Worm (Caenorhabditis elegans) whole organism, L4 larva: ENCODE data around the gene hil-4.
A peak's percentile ranks its signal among the peaks of the same experiment; 100 is the strongest.

Source experiments
- D1046.2 ChIP-seq: fragments of 200-800 bp; sonication (Bioruptor generic); IDR thresholded peaks from 2 replicates; pipeline ENCODE4 v1.3.6; 2022; ENCODE audit warnings: missing genetic modification characterization, missing compliant biosample characterization
- ZK337.2 ChIP-seq: fragments of 200-800 bp; sonication (Bioruptor generic); IDR thresholded peaks from 2 replicates; pipeline ENCODE4 v1.3.6; 2022; ENCODE audit warnings: missing genetic modification reagents, missing genetic modification characterization, missing compliant biosample characterization
- aha-1 ChIP-seq: fragments of 150-350 bp; peaks from one replicate; lab custom pipeline; 2014; ENCODE audit warnings: missing biosample characterization, missing genetic modification characterization
- ceh-20 ChIP-seq: fragments of 200-800 bp; sonication (Bioruptor generic); IDR thresholded peaks from 2 replicates; pipeline ENCODE4 v1.3.6; 2022; ENCODE audit warnings: missing genetic modification reagents, missing genetic modification characterization, missing compliant biosample characterization
- ceh-32 ChIP-seq: sonication (generic microtip); optimal IDR thresholded peaks from 2 replicates; lab custom pipeline; 2016; ENCODE audit warnings: mild to moderate bottlenecking, missing genetic modification characterization, missing compliant biosample characterization; ENCODE audit not compliant: poor library complexity
- ceh-44 ChIP-seq: fragments of 200-800 bp; sonication (Bioruptor generic); IDR thresholded peaks from 2 replicates; pipeline ENCODE4 v1.3.6; 2022; ENCODE audit warnings: missing genetic modification reagents, missing genetic modification characterization, missing compliant biosample characterization
- daf-12 ChIP-seq: fragments of 150-350 bp; optimal IDR thresholded peaks from 2 replicates; lab custom pipeline; 2014; ENCODE audit warnings: missing biosample characterization, missing genetic modification reagents, missing genetic modification characterization
- dmd-6 ChIP-seq: fragments of 200-800 bp; sonication (Bioruptor generic); IDR thresholded peaks from 2 replicates; pipeline ENCODE4 v1.3.6; 2022; ENCODE audit warnings: missing genetic modification reagents, missing genetic modification characterization, missing compliant biosample characterization
- dpl-1 ChIP-seq: fragments of 150-350 bp; optimal IDR thresholded peaks from 2 replicates; lab custom pipeline; 2014; ENCODE audit warnings: missing biosample characterization, missing genetic modification reagents, missing genetic modification characterization
- egl-27 ChIP-seq: sonication (generic microtip); optimal IDR thresholded peaks from 3 replicates; lab custom pipeline; 2017; ENCODE audit warnings: missing biosample characterization, missing genetic modification reagents, missing genetic modification characterization
- gei-8 ChIP-seq: fragments of 200-800 bp; sonication (Bioruptor generic); optimal IDR thresholded peaks from 2 replicates; lab custom pipeline; 2018; ENCODE audit warnings: mild to moderate bottlenecking, missing genetic modification characterization, missing compliant biosample characterization
- hif-1 ChIP-seq, 2 experiments: sonication (generic microtip); optimal IDR thresholded peaks; 2 replicates each; lab custom pipeline; 2016 to 2017; ENCODE audit warnings: missing compliant biosample characterization in 2 of 2, missing genetic modification characterization in 2 of 2, missing genetic modification reagents in 2 of 2, missing genotype in 2 of 2, mild to moderate bottlenecking in 1 of 2
- hlh-11 ChIP-seq: fragments of 200-800 bp; sonication (Bioruptor generic); optimal IDR thresholded peaks from 2 replicates; lab custom pipeline; 2018; ENCODE audit warnings: mild to moderate bottlenecking, missing genetic modification characterization, missing compliant biosample characterization
- hlh-30 ChIP-seq: sonication (generic microtip); optimal IDR thresholded peaks from 2 replicates; lab custom pipeline; 2017; ENCODE audit warnings: antibody characterized with exemption, mild to moderate bottlenecking, missing genetic modification characterization, missing compliant biosample characterization; ENCODE audit not compliant: insufficient read depth
- jun-1 ChIP-seq: fragments of 150-350 bp; optimal IDR thresholded peaks from 2 replicates; lab custom pipeline; 2014; ENCODE audit warnings: missing biosample characterization, missing genetic modification reagents, missing genetic modification characterization
- lin-38 ChIP-seq: fragments of 200-800 bp; sonication (Bioruptor generic); IDR thresholded peaks from 2 replicates; pipeline ENCODE4 v1.3.6; 2022; ENCODE audit warnings: missing genetic modification reagents, missing genetic modification characterization, missing compliant biosample characterization
- madf-9 ChIP-seq: fragments of 200-800 bp; sonication (Bioruptor generic); conservative IDR thresholded peaks from 2 replicates; pipeline ENCODE4 v1.3.6; 2022; ENCODE audit warnings: missing genetic modification reagents, missing genetic modification characterization, missing compliant biosample characterization
- mdt-29 ChIP-seq: fragments of 200-800 bp; sonication (Bioruptor generic); IDR thresholded peaks from 2 replicates; pipeline ENCODE4 v1.3.6; 2022; ENCODE audit warnings: missing genetic modification reagents, missing genetic modification characterization, missing compliant biosample characterization
- mxl-2 ChIP-seq: fragments of 200-800 bp; sonication (Bioruptor generic); conservative IDR thresholded peaks from 2 replicates; pipeline ENCODE4 v1.3.6; 2022; ENCODE audit warnings: missing genetic modification reagents, missing genetic modification characterization, missing compliant biosample characterization
- nhr-102 ChIP-seq: sonication (generic microtip); optimal IDR thresholded peaks from 2 replicates; lab custom pipeline; 2016; ENCODE audit warnings: mild to moderate bottlenecking, missing genetic modification characterization, moderate library complexity, missing compliant biosample characterization
- nhr-111 ChIP-seq: fragments of 200-800 bp; sonication (Bioruptor generic); optimal IDR thresholded peaks from 2 replicates; lab custom pipeline; 2018; ENCODE audit warnings: mild to moderate bottlenecking, missing genetic modification characterization, missing compliant biosample characterization
- nhr-237 ChIP-seq: sonication (generic microtip); optimal IDR thresholded peaks from 2 replicates; lab custom pipeline; 2017; ENCODE audit warnings: missing biosample characterization, missing genetic modification characterization
- nhr-28 ChIP-seq: fragments of 150-350 bp; optimal IDR thresholded peaks from 2 replicates; lab custom pipeline; 2014; ENCODE audit warnings: missing biosample characterization, missing genetic modification characterization
- nhr-41 ChIP-seq: fragments of 200-800 bp; sonication (Bioruptor generic); IDR thresholded peaks from 2 replicates; pipeline ENCODE4 v1.3.6; 2022; ENCODE audit warnings: missing genetic modification reagents, missing genetic modification characterization, missing compliant biosample characterization
- nhr-77 ChIP-seq: fragments of 150-350 bp; optimal IDR thresholded peaks from 2 replicates; lab custom pipeline; 2014; ENCODE audit warnings: missing biosample characterization, missing genetic modification characterization
- php-3 ChIP-seq: fragments of 200-800 bp; sonication (Bioruptor generic); IDR thresholded peaks from 2 replicates; pipeline ENCODE4 v1.3.6; 2022; ENCODE audit warnings: missing genetic modification reagents, missing genetic modification characterization, missing compliant biosample characterization
- pqm-1 ChIP-seq: sonication (generic microtip); optimal IDR thresholded peaks from 2 replicates; lab custom pipeline; 2017; ENCODE audit warnings: missing biosample characterization, missing genetic modification characterization
- rbr-2 ChIP-seq: sonication (generic microtip); optimal IDR thresholded peaks from 2 replicates; lab custom pipeline; 2016; ENCODE audit warnings: missing genotype, missing genetic modification characterization, missing compliant biosample characterization
- snpc-4 ChIP-seq: fragments of 150-350 bp; optimal IDR thresholded peaks from 2 replicates; lab custom pipeline; 2014; ENCODE audit warnings: missing biosample characterization, missing genetic modification characterization
- unc-130 ChIP-seq: sonication (generic microtip); optimal IDR thresholded peaks from 2 replicates; lab custom pipeline; 2016; ENCODE audit warnings: missing genetic modification reagents, missing genetic modification characterization, missing compliant biosample characterization
- unc-62 ChIP-seq, 3 experiments: fragments of 150-350 bp in 1 of 3; sonication (generic microtip); optimal IDR thresholded peaks in 2 of 3; peaks in 1 of 3; 1 replicate in 1 of 3; 2 replicates in 2 of 3; lab custom pipeline; 2014 to 2017; ENCODE audit warnings: missing biosample characterization in 3 of 3, missing genetic modification characterization in 3 of 3, missing genetic modification reagents in 3 of 3, missing genotype in 1 of 3
- vab-7 ChIP-seq: fragments of 200-800 bp; sonication (Bioruptor generic); IDR thresholded peaks from 2 replicates; pipeline ENCODE4 v1.3.6; 2022; ENCODE audit warnings: missing genetic modification reagents, missing genetic modification characterization, missing compliant biosample characterization
- zip-11 ChIP-seq: fragments of 200-800 bp; sonication (Bioruptor generic); IDR thresholded peaks from 2 replicates; pipeline ENCODE4 v1.3.6; 2022; ENCODE audit warnings: missing genetic modification characterization, missing compliant biosample characterization

The hil-4 gene

DNA sequence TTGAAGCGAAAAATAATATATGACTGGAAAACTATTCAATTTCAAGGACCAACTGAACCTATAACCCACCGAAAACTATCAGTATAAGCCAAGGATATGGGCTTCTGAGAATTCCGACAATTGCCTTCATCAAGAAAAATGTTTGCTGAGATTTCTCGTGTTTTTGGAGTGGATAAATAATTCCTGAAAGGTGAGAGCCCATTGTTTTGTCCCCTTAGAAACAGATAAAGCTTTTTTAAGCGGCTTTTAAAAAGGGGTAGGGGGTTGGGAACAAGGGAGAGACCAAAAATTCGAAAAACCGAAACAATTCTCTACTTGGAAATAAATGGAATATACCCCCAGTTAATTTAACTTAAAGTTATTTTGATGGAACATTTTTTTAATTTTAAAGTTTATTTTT, 12.4 kb downstream of the hil-4 start, which contains the start of gene C18G1.8 (continued):
- TF ChIP-seq jun-1 (tag; lab: Kevin White, UChicago) (no peak), dpl-1 (GFP tag; lab: Kevin White, UChicago) (no peak), nhr-111 (GFP tag; lab: Kevin White, UChicago) (no peak)
- TF ChIP-seq, all 104 proteins: peak for 0

DNA sequence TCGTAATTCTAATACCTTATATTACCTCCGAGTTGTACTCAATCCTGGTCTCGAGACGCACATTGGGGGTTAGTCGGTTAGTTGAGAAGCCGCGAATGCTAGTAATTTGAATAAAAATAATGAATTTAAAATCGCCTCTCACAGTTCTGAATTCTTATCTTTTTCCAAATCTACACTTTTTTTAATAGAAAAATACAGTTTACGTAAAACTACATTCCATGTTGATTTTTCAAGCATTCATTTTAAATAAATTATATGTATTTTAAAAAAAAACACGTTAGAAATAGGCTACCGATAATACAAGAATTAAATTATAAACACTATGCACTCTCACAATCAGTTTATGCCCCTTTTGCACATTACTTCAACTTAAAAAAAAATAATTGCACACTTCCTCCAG, 15.5 kb downstream of the hil-4 start, which contains the start of gene C18G1.9:
Gene C18G1.9 (minus strand): TSS at position 101 of the 400 bp plus-strand sequence.
- no peak for TF ChIP-seq D1046.2
- no peak for TF ChIP-seq daf-12
- no peak for TF ChIP-seq unc-130 (GFP tag; lab: Kevin White, UChicago)
- no peak for TF ChIP-seq ceh-44 (GFP tag; lab: Robert Waterston, UW)
- TF ChIP-seq hlh-30 (tag; lab: Kevin White, UChicago), result no peak
- no peak for TF ChIP-seq zip-11 (GFP tag; lab: Robert Waterston, UW)
- TF ChIP-seq snpc-4 (tag; lab: Kevin White, UChicago), result no peak
- no peak for TF ChIP-seq nhr-237
- no peak for TF ChIP-seq nhr-77 (tag; lab: Kevin White, UChicago)
- no peak for TF ChIP-seq vab-7 (GFP tag; lab: Robert Waterston, UW)
- TF ChIP-seq gei-8 (GFP tag; lab: Kevin White, UChicago), result no peak
- no peak for TF ChIP-seq egl-27 (tag; lab: Kevin White, UChicago)
- no peak for TF ChIP-seq nhr-102 (tag; lab: Kevin White, UChicago)

DNA sequence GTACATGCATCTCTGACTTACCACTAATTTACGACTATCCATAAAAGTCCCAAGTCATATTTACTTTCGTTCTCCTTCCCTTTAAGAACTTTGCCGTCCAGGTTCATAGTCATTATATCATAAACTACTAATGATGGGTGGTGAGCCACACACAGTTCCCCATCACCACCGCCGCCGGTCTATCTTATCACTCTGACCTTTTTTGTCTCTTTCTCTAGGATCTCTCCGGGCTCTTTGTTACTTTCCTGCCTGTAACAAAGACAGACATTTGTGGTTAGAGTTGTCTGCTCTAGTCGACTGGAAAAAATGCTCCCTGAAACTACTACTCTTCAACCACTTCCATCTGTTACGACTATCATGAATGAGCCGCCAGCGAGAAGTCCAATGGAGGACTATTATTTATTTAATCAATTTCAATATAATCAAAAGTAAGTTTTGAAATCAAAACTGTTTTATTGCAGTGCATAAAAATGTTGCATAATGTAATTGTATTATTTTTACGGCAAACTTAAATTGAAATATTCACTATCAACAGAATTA, 16.4 kb downstream of the hil-4 start, which contains the start of gene elt-7:
Gene elt-7 (plus strand): TSS at position 263 of the 540 bp plus-strand sequence.
- TF ChIP-seq hlh-11 (tag; lab: Kevin White, UChicago) (peak; percentile 40), pqm-1 (tag; lab: Kevin White, UChicago) (peak; percentile 81), nhr-28 (tag; lab: Kevin White, UChicago) (peak; percentile 73), dmd-6 (GFP tag; lab: Robert Waterston, UW) (peak; percentile 54), mdt-29 (GFP tag; lab: Robert Waterston, UW) (no peak), rbr-2 (tag; lab: Kevin White, UChicago) (no peak), aha-1 (tag; lab: Kevin White, UChicago) (peak; percentile 92), ceh-32 (tag; lab: Kevin White, UChicago) (no peak), php-3 (GFP tag; lab: Robert Waterston, UW) (0 out of 2 replicates have a peak, but pooled peaks have one; percentile 11), mxl-2 (no peak), ZK337.2 (GFP tag; lab: Robert Waterston, UW) (no peak), nhr-41 (GFP tag; lab: Robert Waterston, UW) (peak; percentile 84; the same call in 1 of the 2 replicates), lin-38 (GFP tag; lab: Robert Waterston, UW) (no peak), egl-27 (tag; lab: Kevin White, UChicago) (no peak)

DNA sequence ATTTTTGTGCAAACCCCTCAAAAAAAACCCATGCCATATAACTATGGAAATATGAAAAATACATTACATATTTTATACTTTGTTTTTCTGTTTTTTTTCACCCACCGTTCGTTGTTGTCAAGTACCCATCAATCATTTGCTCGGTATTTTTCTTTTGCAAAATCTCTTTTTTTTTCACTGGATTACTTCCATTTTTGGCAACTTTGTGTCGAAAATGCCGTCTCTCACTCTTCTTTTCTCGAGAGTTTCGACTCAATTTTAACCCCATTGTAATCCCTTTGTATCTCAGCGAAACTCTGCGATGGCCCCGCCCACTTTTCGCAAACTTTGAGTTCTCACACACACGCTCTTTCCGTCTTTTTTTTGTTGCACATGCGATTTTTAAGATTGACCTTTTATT, 21.0 kb downstream of the hil-4 start:
- TF ChIP-seq mdt-29 (GFP tag; lab: Robert Waterston, UW) (no peak), madf-9 (GFP tag; lab: Robert Waterston, UW) (no peak), unc-62 (GFP tag; optimal IDR thresholded peaks at IDR 0.05 in 1 of 2; lab: Kevin White, UChicago) (peak in 1 of 2 experiments; percentile 68), unc-62 (tag; optimal IDR thresholded peaks at IDR 0.05; lab: Kevin White, UChicago) (no peak), hif-1 (tag; optimal IDR thresholded peaks at IDR 0.05; lab: Kevin White, UChicago) (no peak), hlh-30 (tag; lab: Kevin White, UChicago) (no peak), ceh-20 (0 out of 2 replicates have a peak, but pooled peaks have one; percentile 32)
